Worm (Caenorhabditis elegans) whole organism, early embryonic: Measurements from ENCODE around the gene hacd-1.

Source experiments
- B0310.2 ChIP-seq: sonication (generic microtip); optimal IDR thresholded peaks from 2 replicates; lab custom pipeline; 2016; ENCODE audit warnings: mild to moderate bottlenecking, missing genetic modification characterization, missing compliant biosample characterization
- aly-1 ChIP-seq: sonication (generic microtip); optimal IDR thresholded peaks from 2 replicates; lab custom pipeline; 2016; ENCODE audit warnings: missing genetic modification characterization, missing compliant biosample characterization
- ama-1 ChIP-seq: fragments of 150-350 bp; optimal IDR thresholded peaks from 2 replicates; lab custom pipeline; 2014
- ceh-36 ChIP-seq: sonication (generic microtip); optimal IDR thresholded peaks from 2 replicates; lab custom pipeline; 2016; ENCODE audit warnings: missing genetic modification characterization, inconsistent platforms, missing compliant biosample characterization
- ets-7 ChIP-seq: sonication (generic microtip); optimal IDR thresholded peaks from 2 replicates; lab custom pipeline; 2016; ENCODE audit warnings: missing genotype, missing genetic modification characterization, missing compliant biosample characterization
- flt-1 ChIP-seq: fragments of 200-800 bp; sonication (Bioruptor generic); IDR thresholded peaks from 2 replicates; pipeline ENCODE4 v1.3.6; 2022; ENCODE audit warnings: missing genetic modification characterization, missing compliant biosample characterization
- hnd-1 ChIP-seq: sonication (generic microtip); optimal IDR thresholded peaks from 2 replicates; lab custom pipeline; 2016; ENCODE audit warnings: missing genetic modification characterization, missing compliant biosample characterization
- pes-1 ChIP-seq: fragments of 200-800 bp; sonication (Bioruptor generic); IDR thresholded peaks from 2 replicates; pipeline ENCODE4 v1.3.6; 2022; ENCODE audit warnings: missing genetic modification reagents, missing genetic modification characterization, missing compliant biosample characterization
- scrt-1 ChIP-seq: fragments of 200-800 bp; sonication (Bioruptor generic); IDR thresholded peaks from 2 replicates; pipeline ENCODE4 v1.3.6; 2022; ENCODE audit warnings: missing genetic modification characterization, missing compliant biosample characterization
- tbx-11 ChIP-seq: fragments of 200-800 bp; sonication (Bioruptor generic); IDR thresholded peaks from 2 replicates; pipeline ENCODE4 v1.3.6; 2022; ENCODE audit warnings: missing genetic modification characterization, missing compliant biosample characterization
- tra-4 ChIP-seq: sonication (generic microtip); optimal IDR thresholded peaks from 2 replicates; lab custom pipeline; 2017; ENCODE audit warnings: missing genetic modification characterization, missing compliant biosample characterization

DNA sequence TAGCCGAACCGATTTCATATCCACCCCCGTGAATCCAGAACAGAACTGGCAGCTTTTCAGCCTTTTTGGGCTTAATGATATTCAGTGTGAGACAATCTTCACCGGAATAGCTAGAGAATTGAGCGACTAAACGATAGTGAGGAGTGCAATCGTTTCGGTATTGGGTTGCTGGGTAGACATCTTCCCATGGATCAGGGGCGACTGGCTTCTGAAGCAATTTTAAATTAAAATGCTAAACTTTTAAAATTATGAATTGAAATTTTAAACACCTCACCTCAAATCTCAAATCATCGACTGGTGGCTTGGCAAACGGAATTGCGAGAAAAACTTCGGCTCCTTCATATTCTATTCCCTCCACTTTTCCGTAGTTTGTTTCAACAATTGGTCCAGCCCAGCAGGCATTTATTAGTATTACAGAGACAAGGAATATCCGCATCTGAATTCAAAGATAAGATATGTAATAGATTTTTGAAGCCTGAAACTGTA lies 28.4 kb upstream of the hacd-1 start, which contains the start of gene ges-1:
- TF ChIP-seq ama-1 (lab: Kevin White, UChicago) = no peak
- no peak for TF ChIP-seq scrt-1 (GFP tag; lab: Robert Waterston, UW)
- no peak for TF ChIP-seq ceh-36
- no peak for TF ChIP-seq ets-7 (tag; lab: Kevin White, UChicago)
- TF ChIP-seq tbx-11 = no peak
- no peak for TF ChIP-seq pes-1 (GFP tag; lab: Robert Waterston, UW)
- no peak for TF ChIP-seq B0310.2 (tag; lab: Kevin White, UChicago)
- no peak for TF ChIP-seq flt-1 (GFP tag; lab: Robert Waterston, UW)
- no peak for TF ChIP-seq aly-1
- no peak for TF ChIP-seq hnd-1 (tag; lab: Kevin White, UChicago)
- TF ChIP-seq tra-4 = no peak
